Fruit fly (Drosophila melanogaster): ENCODE results near the gene CG14424.

Gene CG14424

DNA sequence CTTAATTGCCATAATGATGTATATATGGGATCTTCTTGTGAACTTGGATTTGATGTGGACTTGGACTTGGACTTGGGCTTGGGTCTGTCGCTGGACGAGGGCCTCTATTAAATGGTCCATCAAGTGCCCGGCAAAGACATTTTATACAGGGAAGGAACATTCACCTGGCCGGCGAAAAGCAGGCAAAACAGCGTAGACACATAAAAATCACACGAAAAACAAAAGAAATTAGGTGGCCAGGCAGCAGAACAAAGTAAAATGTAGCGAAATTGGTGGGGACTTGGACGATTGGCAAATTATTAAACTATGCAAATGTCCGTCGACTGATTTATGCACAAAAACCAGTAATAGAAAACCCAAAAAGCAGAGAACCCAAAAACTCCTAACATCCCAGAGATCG is at the start of gene CG14424:
CG14424 (minus strand) TSS at position 101 of the 400 bp plus-strand sequence.
- TF ChIP-seq CG3032 (tag; optimal IDR thresholded peaks at IDR 0.05) (no peak), CG4318 (GFP tag; optimal IDR thresholded peaks at IDR 0.05) (no peak), CG6854 (GFP tag; optimal IDR thresholded peaks at IDR 0.05) (no peak), CG11762 (GFP tag; optimal IDR thresholded peaks at IDR 0.05; ENCODE audit: insufficient read depth) (no peak), Eip93F (GFP tag; optimal IDR thresholded peaks at IDR 0.05) (no peak), eg (GFP tag; IDR thresholded peaks at IDR 0.05) (no peak), CG8632 (GFP tag; optimal IDR thresholded peaks at IDR 0.05) (no peak), CG3919 (GFP tag; optimal IDR thresholded peaks at IDR 0.05) (no peak), CG32006 (GFP tag; optimal IDR thresholded peaks at IDR 0.05) (no peak)

DNA sequence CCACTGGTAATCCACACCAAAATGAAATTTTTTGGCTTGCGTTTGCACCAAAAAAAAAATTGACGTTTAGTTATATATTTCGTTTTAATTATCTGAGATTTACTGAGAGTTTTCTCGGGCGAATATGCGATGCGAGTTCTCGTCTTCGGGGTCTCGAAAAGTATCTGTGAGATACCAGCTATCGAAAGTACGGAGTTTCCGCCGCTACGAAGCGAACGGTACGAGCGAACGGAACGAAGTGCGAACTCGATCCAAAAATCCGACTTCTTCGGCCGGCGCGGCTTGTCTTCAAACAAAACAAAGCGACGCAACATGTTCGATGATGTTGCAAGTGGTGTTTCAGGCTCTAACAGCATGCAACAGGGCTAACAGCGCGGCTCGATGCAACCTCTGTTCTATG is 46.5 kb upstream of the CG14424 start, which contains the start of gene rst:
rst (minus strand) TSS at position 242 of the 400 bp plus-strand sequence.
- TF ChIP-seq Sox102F (GFP tag; optimal IDR thresholded peaks at IDR 0.05) (no peak), CG6163 (GFP tag; IDR thresholded peaks at IDR 0.05) (peak; percentile 43; the same call in 1 of the 3 replicates), salr (GFP tag; optimal IDR thresholded peaks at IDR 0.05) (no peak), Eip78C (GFP tag) (peak; percentile 48), CG7368 (GFP tag; optimal IDR thresholded peaks at IDR 0.05) (no peak), CG8119 (GFP tag; IDR thresholded peaks at IDR 0.05) (0 out of 3 replicates have a peak, but pooled peaks have one; percentile 13), CG6854 (GFP tag; optimal IDR thresholded peaks at IDR 0.05) (peak; percentile 3), Ets96B (tag; optimal IDR thresholded peaks at IDR 0.05) (no peak), CG6808 (GFP tag; optimal IDR thresholded peaks at IDR 0.05) (no peak), ss (GFP tag; optimal IDR thresholded peaks at IDR 0.05) (peak in 1 of 2 experiments; percentile 11), net (GFP tag; optimal IDR thresholded peaks at IDR 0.05) (peak; percentile 1)

DNA sequence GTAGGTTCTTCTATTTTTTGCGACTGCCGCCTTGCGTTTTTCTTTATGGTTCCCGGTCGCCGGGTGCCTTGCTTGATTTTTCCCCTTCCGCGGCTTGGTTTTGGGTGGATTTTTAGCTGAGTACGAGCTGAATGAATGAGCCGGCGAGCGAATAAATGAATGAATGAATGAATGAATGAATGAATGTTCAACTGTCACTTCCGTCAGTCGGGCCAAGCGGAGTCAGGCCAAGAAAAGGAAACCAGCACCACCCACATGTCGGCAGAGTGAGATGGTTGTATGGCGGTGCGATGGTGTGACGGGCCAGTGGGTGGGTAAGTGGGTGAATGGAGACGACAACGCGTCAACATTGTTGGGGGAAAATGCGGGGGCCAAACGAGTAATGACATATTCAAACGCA is 42.0 kb upstream of the CG14424 start:
- no peak for TF ChIP-seq topi (GFP tag; optimal IDR thresholded peaks at IDR 0.05)
- no peak for TF ChIP-seq CG9139 (GFP tag; optimal IDR thresholded peaks at IDR 0.05)
- no peak for TF ChIP-seq Gug (GFP tag; IDR thresholded peaks at IDR 0.05)
- TF ChIP-seq Sox14 (GFP tag; optimal IDR thresholded peaks at IDR 0.05) = no peak
- no peak for TF ChIP-seq CG15336 (GFP tag; IDR thresholded peaks at IDR 0.05)
- TF ChIP-seq CG8632 (GFP tag; optimal IDR thresholded peaks at IDR 0.05) = no peak
- no peak for TF ChIP-seq Sox102F (GFP tag; optimal IDR thresholded peaks at IDR 0.05)
- TF ChIP-seq CG3032 (tag; optimal IDR thresholded peaks at IDR 0.05) = no peak

DNA sequence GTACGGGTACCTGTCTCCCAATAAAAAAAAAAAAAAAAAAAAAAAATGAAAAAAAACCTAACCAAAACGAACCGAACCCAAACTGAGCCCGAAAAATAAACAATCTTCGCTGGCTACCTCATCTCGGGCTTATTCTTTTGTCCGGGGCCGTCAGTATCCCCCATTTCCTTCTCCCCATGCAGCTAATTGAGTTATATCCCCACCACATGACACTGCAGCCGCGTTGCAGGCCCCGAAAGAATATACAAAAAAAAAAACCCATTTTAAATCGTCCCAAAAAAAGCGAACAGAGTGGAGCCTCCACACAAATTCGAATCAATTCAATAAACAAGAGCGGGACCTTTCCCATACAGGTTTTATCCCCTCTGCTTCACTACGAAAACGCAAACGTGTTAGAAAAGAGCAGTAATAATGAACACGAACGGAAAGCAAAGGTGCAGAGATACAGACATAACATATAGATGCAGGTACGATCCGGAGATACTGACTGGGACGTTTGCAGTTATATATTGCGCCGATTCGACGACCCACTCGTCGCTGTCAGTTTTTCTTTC is 37.7 kb upstream of the CG14424 start:
- TF ChIP-seq CG6163 (GFP tag; IDR thresholded peaks at IDR 0.05) (no peak), salr (GFP tag; optimal IDR thresholded peaks at IDR 0.05) (no peak), CG1621 (tag; optimal IDR thresholded peaks at IDR 0.05) (no peak), CG3919 (GFP tag; optimal IDR thresholded peaks at IDR 0.05) (no peak), CG15336 (GFP tag; IDR thresholded peaks at IDR 0.05) (no peak), CG8119 (GFP tag; IDR thresholded peaks at IDR 0.05) (no peak), Sox15 (GFP tag; optimal IDR thresholded peaks at IDR 0.05) (no peak), CG6792 (GFP tag; optimal IDR thresholded peaks at IDR 0.05) (no peak), CG7368 (GFP tag; optimal IDR thresholded peaks at IDR 0.05) (no peak), Eip75B (GFP tag; optimal IDR thresholded peaks at IDR 0.05) (no peak), cyc (GFP tag; optimal IDR thresholded peaks at IDR 0.05) (no peak), dsx (GFP tag; optimal IDR thresholded peaks at IDR 0.05; ENCODE audit: poor library complexity, severe bottlenecking) (no peak), lz (GFP tag; optimal IDR thresholded peaks at IDR 0.05) (no peak), Eip78C (GFP tag) (peak; percentile 8), fd59A (GFP tag; optimal IDR thresholded peaks at IDR 0.05) (no peak), Sox102F (GFP tag; optimal IDR thresholded peaks at IDR 0.05) (peak; percentile 7), CG8632 (GFP tag; optimal IDR thresholded peaks at IDR 0.05) (no peak), eg (GFP tag; IDR thresholded peaks at IDR 0.05) (no peak), svp (GFP tag) (peak; percentile 4), achi (GFP tag; optimal IDR thresholded peaks at IDR 0.05) (no peak), CG6808 (GFP tag; optimal IDR thresholded peaks at IDR 0.05) (no peak), Ets21C (GFP tag; optimal IDR thresholded peaks at IDR 0.05) (no peak), CG3032 (tag; optimal IDR thresholded peaks at IDR 0.05) (no peak), CG16779 (tag; optimal IDR thresholded peaks at IDR 0.05) (no peak), Hr39 (GFP tag; optimal IDR thresholded peaks at IDR 0.05) (no peak), Blimp-1 (GFP tag; optimal IDR thresholded peaks at IDR 0.05) (no peak), CG32006 (GFP tag; optimal IDR thresholded peaks at IDR 0.05) (no peak), CG31627 (GFP tag; optimal IDR thresholded peaks at IDR 0.05) (no peak), Met (GFP tag; optimal IDR thresholded peaks at IDR 0.05) (peak; percentile 24), CG6854 (GFP tag; optimal IDR thresholded peaks at IDR 0.05) (peak; percentile 24), CG4318 (GFP tag; optimal IDR thresholded peaks at IDR 0.05) (no peak), CG11294 (GFP tag; IDR thresholded peaks at IDR 0.05) (no peak), acj6 (GFP tag; optimal IDR thresholded peaks at IDR 0.05) (no peak)

Measured in whole organism, prepupa.